Fruit fly (Drosophila melanogaster) whole organism, embryonic: ENCODE measurements around the gene CG5902.

Experiments used
- ATbp ChIP-seq: fragments of 200-800 bp; sonication (Bioruptor generic); optimal IDR thresholded peaks from 2 replicates; lab custom pipeline; 2017; ENCODE audit warnings: missing biosample characterization, mild to moderate bottlenecking, missing genetic modification characterization, missing genetic modification reagents
- Asciz ChIP-seq: fragments of 200-800 bp; sonication (Bioruptor generic); optimal IDR thresholded peaks from 2 replicates; lab custom pipeline; 2017; ENCODE audit warnings: missing biosample characterization, mild to moderate bottlenecking, missing genetic modification characterization, missing genetic modification reagents
- B-H2 ChIP-seq: fragments of 200-800 bp; sonication (Bioruptor generic); optimal IDR thresholded peaks from 2 replicates; lab custom pipeline; 2018; ENCODE audit warnings: missing biosample characterization, mild to moderate bottlenecking, missing genetic modification characterization
- Blimp-1 ChIP-seq: fragments of 200-800 bp; sonication (Bioruptor generic); optimal IDR thresholded peaks from 3 replicates; lab custom pipeline; 2018; ENCODE audit warnings: missing biosample characterization, missing genetic modification characterization, mild to moderate bottlenecking, moderate library complexity, missing genetic modification reagents
- CG10267 ChIP-seq: fragments of 200-800 bp; sonication (Bioruptor generic); optimal IDR thresholded peaks from 2 replicates; lab custom pipeline; 2018; ENCODE audit warnings: missing biosample characterization, mild to moderate bottlenecking, missing genetic modification characterization, moderate library complexity
- CG11456 ChIP-seq: fragments of 200-800 bp; sonication (Bioruptor generic); IDR thresholded peaks from 3 replicates; pipeline ENCODE4 v1.3.6; 2022; ENCODE audit warnings: missing biosample characterization, missing genetic modification characterization
- CG11695 ChIP-seq: fragments of 200-800 bp; sonication (Bioruptor generic); IDR thresholded peaks from 3 replicates; pipeline ENCODE4 v1.3.6; 2022; ENCODE audit warnings: missing biosample characterization, missing genetic modification characterization
- CG11696 ChIP-seq: fragments of 200-800 bp; sonication (Bioruptor generic); IDR thresholded peaks from 2 replicates; pipeline ENCODE4 v1.3.6; 2022; ENCODE audit warnings: missing biosample characterization, missing genetic modification characterization
- CG12071 ChIP-seq: fragments of 200-800 bp; sonication (Bioruptor generic); optimal IDR thresholded peaks from 3 replicates; lab custom pipeline; 2018; ENCODE audit warnings: missing biosample characterization, mild to moderate bottlenecking, missing genetic modification characterization
- CG13287 ChIP-seq: fragments of 200-800 bp; sonication (Bioruptor generic); IDR thresholded peaks from 2 replicates; pipeline ENCODE4 v1.3.6; 2022; ENCODE audit warnings: missing biosample characterization, missing genetic modification characterization; ENCODE audit not compliant: partially characterized antibody
- CG14860 ChIP-seq: fragments of 200-800 bp; sonication (Bioruptor generic); IDR thresholded peaks from 3 replicates; pipeline ENCODE4 v1.3.6; 2022; ENCODE audit warnings: missing biosample characterization, missing genetic modification characterization; ENCODE audit not compliant: partially characterized antibody
- CG1603 ChIP-seq: fragments of 200-800 bp; sonication (Bioruptor generic); optimal IDR thresholded peaks from 2 replicates; lab custom pipeline; 2019; ENCODE audit warnings: missing biosample characterization, mild to moderate bottlenecking, missing genetic modification characterization, moderate library complexity
- CG16863 ChIP-seq: fragments of 200-800 bp; sonication (Bioruptor generic); optimal IDR thresholded peaks from 3 replicates; lab custom pipeline; 2016; ENCODE audit warnings: missing biosample characterization, missing genetic modification characterization
- CG2120 ChIP-seq: fragments of 200-800 bp; sonication (Bioruptor generic); optimal IDR thresholded peaks from 3 replicates; lab custom pipeline; 2016; ENCODE audit warnings: missing biosample characterization, missing genetic modification characterization
- CG31224 ChIP-seq: fragments of 200-800 bp; sonication (Bioruptor generic); IDR thresholded peaks from 2 replicates; pipeline ENCODE4 v1.3.6; 2022; ENCODE audit warnings: missing biosample characterization, missing genetic modification characterization
- CG34376 ChIP-seq: fragments of 200-800 bp; sonication (Bioruptor generic); optimal IDR thresholded peaks from 2 replicates; lab custom pipeline; 2018; ENCODE audit warnings: missing biosample characterization, mild to moderate bottlenecking, missing genetic modification characterization
- CG3726 ChIP-seq: fragments of 200-800 bp; sonication (Bioruptor generic); IDR thresholded peaks from 3 replicates; pipeline ENCODE4, ENCODE4 v1.3.6; 2022; ENCODE audit warnings: missing biosample characterization, missing genetic modification characterization
- CG3995 ChIP-seq: fragments of 200-800 bp; sonication (Bioruptor generic); optimal IDR thresholded peaks from 3 replicates; lab custom pipeline; 2016; ENCODE audit warnings: missing biosample characterization, missing genetic modification characterization
- CG6854 ChIP-seq: fragments of 200-800 bp; sonication (Bioruptor generic); optimal IDR thresholded peaks from 3 replicates; lab custom pipeline; 2017; ENCODE audit warnings: missing biosample characterization, mild to moderate bottlenecking, missing genetic modification characterization
- CG9437 ChIP-seq: fragments of 200-800 bp; sonication (Bioruptor generic); optimal IDR thresholded peaks from 2 replicates; lab custom pipeline; 2018; ENCODE audit warnings: missing biosample characterization, mild to moderate bottlenecking, missing genetic modification characterization
- CG9797 ChIP-seq: fragments of 200-800 bp; sonication (Bioruptor generic); optimal IDR thresholded peaks from 3 replicates; lab custom pipeline; 2018; ENCODE audit warnings: missing biosample characterization, mild to moderate bottlenecking, missing genetic modification characterization
- D19A ChIP-seq: fragments of 200-800 bp; optimal IDR thresholded peaks from 3 replicates; lab custom pipeline; 2019; ENCODE audit warnings: missing biosample characterization, mild to moderate bottlenecking, missing genetic modification characterization, moderate library complexity
- Dfd ChIP-seq, 2 experiments: fragments of >200 bp; optimal IDR thresholded peaks; 2 replicates each; lab custom pipeline; 2017; ENCODE audit warnings: missing biosample characterization in 2 of 2, missing genetic modification characterization in 2 of 2
- Ets65A ChIP-seq: fragments of 200-800 bp; sonication (Bioruptor generic); peaks from one replicate; lab custom pipeline; 2016; ENCODE audit warnings: missing biosample characterization, missing genetic modification characterization
- HLH54F ChIP-seq: fragments of 200-800 bp; sonication (Bioruptor generic); optimal IDR thresholded peaks from 3 replicates; lab custom pipeline; 2016; ENCODE audit warnings: missing biosample characterization, missing genetic modification characterization
- Hey ChIP-seq: fragments of 200-800 bp; sonication (Bioruptor generic); optimal IDR thresholded peaks from 3 replicates; lab custom pipeline; 2018; ENCODE audit warnings: missing biosample characterization, mild to moderate bottlenecking, missing genetic modification characterization
- Jarid2 ChIP-seq: fragments of 200-800 bp; sonication (Bioruptor generic); optimal IDR thresholded peaks from 3 replicates; lab custom pipeline; 2017; ENCODE audit warnings: mild to moderate bottlenecking, missing biosample characterization, missing genetic modification reagents, missing genetic modification characterization
- Optix ChIP-seq: fragments of 200-800 bp; sonication (Bioruptor generic); IDR thresholded peaks from 3 replicates; pipeline ENCODE4 v1.3.6; 2022; ENCODE audit warnings: missing biosample characterization, missing genetic modification characterization
- Rfx ChIP-seq: fragments of 200-800 bp; sonication (Bioruptor generic); IDR thresholded peaks from 2 replicates; pipeline ENCODE4 v1.3.6; 2022; ENCODE audit warnings: missing biosample characterization, missing genetic modification characterization
- Side ChIP-seq: fragments of 200-800 bp; sonication (Bioruptor generic); optimal IDR thresholded peaks from 2 replicates; lab custom pipeline; 2016; ENCODE audit warnings: missing biosample characterization, missing genetic modification characterization
- Sin3A ChIP-seq: fragments of >200 bp; optimal IDR thresholded peaks from 2 replicates; lab custom pipeline; 2018
- TFAM ChIP-seq: fragments of 200-800 bp; sonication (Bioruptor generic); optimal IDR thresholded peaks from 2 replicates; lab custom pipeline; 2017; ENCODE audit warnings: missing biosample characterization, missing genetic modification characterization, inconsistent platforms
- bbx ChIP-seq: fragments of 200-800 bp; sonication (Bioruptor generic); IDR thresholded peaks from 2 replicates; pipeline ENCODE4 v1.3.6; 2022; ENCODE audit warnings: missing biosample characterization, missing genetic modification characterization; ENCODE audit not compliant: partially characterized antibody
- chif ChIP-seq, 2 experiments: fragments of 200-800 bp; sonication (Bioruptor generic); optimal IDR thresholded peaks; 3 replicates each; lab custom pipeline; 2016; ENCODE audit warnings: missing biosample characterization in 2 of 2, missing genetic modification characterization in 2 of 2
- chinmo ChIP-seq: fragments of 200-800 bp; sonication (Bioruptor generic); IDR thresholded peaks from 4 replicates; pipeline ENCODE4 v1.3.6; 2022; ENCODE audit warnings: missing biosample characterization, missing genetic modification characterization; ENCODE audit not compliant: partially characterized antibody
- crp ChIP-seq, 2 experiments: fragments of 200-800 bp; sonication (Bioruptor generic); optimal IDR thresholded peaks; 2 replicates in 1 of 2; 3 replicates in 1 of 2; lab custom pipeline; 2017; ENCODE audit warnings: missing biosample characterization in 2 of 2, missing genetic modification characterization in 2 of 2, mild to moderate bottlenecking in 1 of 2, moderate library complexity in 1 of 2
- da ChIP-seq: fragments of 200-800 bp; sonication (Bioruptor generic); optimal IDR thresholded peaks from 2 replicates; lab custom pipeline; 2016; ENCODE audit warnings: missing biosample characterization, missing genetic modification characterization
- ems ChIP-seq: fragments of 200-800 bp; sonication (Bioruptor generic); optimal IDR thresholded peaks from 3 replicates; lab custom pipeline; 2016; ENCODE audit warnings: missing biosample characterization, missing genetic modification characterization
- en ChIP-seq: fragments of 200-800 bp; sonication (Bioruptor generic); optimal IDR thresholded peaks from 2 replicates; lab custom pipeline; 2016; ENCODE audit warnings: missing biosample characterization, missing genetic modification characterization
- hbn ChIP-seq: fragments of 200-800 bp; sonication (Bioruptor generic); IDR thresholded peaks from 2 replicates; pipeline ENCODE4 v1.3.6; 2022; ENCODE audit warnings: missing biosample characterization, missing genetic modification characterization; ENCODE audit not compliant: partially characterized antibody
- hth ChIP-seq: fragments of >200 bp; optimal IDR thresholded peaks from 2 replicates; lab custom pipeline; 2017; ENCODE audit warnings: inconsistent platforms
- jigr1 ChIP-seq: fragments of 200-800 bp; sonication (Bioruptor generic); IDR thresholded peaks from 3 replicates; pipeline ENCODE4 v1.3.6; 2022; ENCODE audit warnings: missing biosample characterization, missing genetic modification characterization
- kay ChIP-seq: fragments of 200-800 bp; sonication (Bioruptor generic); optimal IDR thresholded peaks from 2 replicates; lab custom pipeline; 2016; ENCODE audit warnings: missing biosample characterization, missing genetic modification characterization
- ro ChIP-seq: fragments of 200-800 bp; sonication (Bioruptor generic); IDR thresholded peaks from 2 replicates; pipeline ENCODE4 v1.3.6; 2022; ENCODE audit warnings: missing biosample characterization, missing genetic modification characterization
- salm ChIP-seq: fragments of 200-800 bp; sonication (Bioruptor generic); optimal IDR thresholded peaks from 2 replicates; lab custom pipeline; 2018; ENCODE audit warnings: missing biosample characterization, mild to moderate bottlenecking, missing genetic modification characterization
- sisA ChIP-seq: fragments of 200-800 bp; sonication (Bioruptor generic); IDR thresholded peaks from 2 replicates; pipeline ENCODE4 v1.3.6; 2022; ENCODE audit warnings: missing biosample characterization, missing genetic modification characterization
- unc-4 ChIP-seq: fragments of 200-800 bp; sonication (Bioruptor generic); IDR thresholded peaks from 2 replicates; pipeline ENCODE4 v1.3.6; 2022; ENCODE audit warnings: missing biosample characterization, missing genetic modification characterization; ENCODE audit not compliant: partially characterized antibody
- vfl ChIP-seq: fragments of 200-800 bp; sonication (Bioruptor generic); optimal IDR thresholded peaks from 2 replicates; lab custom pipeline; 2016; ENCODE audit warnings: missing biosample characterization, missing genetic modification characterization
- vnd ChIP-seq: fragments of 200-800 bp; sonication (Bioruptor generic); IDR thresholded peaks from 3 replicates; pipeline ENCODE4 v1.3.6; 2022; ENCODE audit warnings: missing biosample characterization, missing genetic modification characterization; ENCODE audit not compliant: partially characterized antibody
- wor ChIP-seq: fragments of 200-800 bp; sonication (Bioruptor generic); IDR thresholded peaks from 2 replicates; pipeline ENCODE4 v1.3.6; 2022; ENCODE audit warnings: missing biosample characterization, missing genetic modification characterization
- yki ChIP-seq: fragments of >200 bp; optimal IDR thresholded peaks from 3 replicates; lab custom pipeline; 2018
- zen2 ChIP-seq: fragments of 200-800 bp; sonication (Bioruptor generic); IDR thresholded peaks from 3 replicates; pipeline ENCODE4 v1.3.6; 2022; ENCODE audit warnings: missing biosample characterization, missing genetic modification characterization; ENCODE audit not compliant: partially characterized antibody

The CG5902 gene

DNA sequence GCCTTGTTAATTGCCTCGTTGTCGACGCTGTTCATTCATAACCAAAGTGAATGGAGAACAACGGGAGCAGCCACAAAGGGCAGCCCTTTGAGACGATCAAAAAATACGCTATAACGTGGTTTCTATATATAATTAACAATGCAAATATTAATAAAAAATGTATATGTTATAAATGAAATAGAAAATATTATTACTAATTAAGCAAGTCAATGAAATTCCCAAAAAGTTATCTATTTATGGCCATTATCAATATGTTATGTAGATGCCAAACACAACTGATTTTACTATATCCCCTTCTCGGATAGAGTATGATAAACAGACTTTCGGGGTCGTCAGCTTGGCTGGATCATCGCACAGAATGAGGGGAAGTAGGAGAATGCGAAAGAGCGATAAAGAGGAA lies 17.0 kb upstream of the CG5902 start (continued):
- TF ChIP-seq chif (GFP tag; optimal IDR thresholded peaks at IDR 0.05; lab: Kevin White, UChicago) (no peak), Hey (tag; lab: Kevin White, UChicago) (no peak), zen2 (GFP tag; lab: Robert Waterston, UW) (no peak), CG9437 (GFP tag; lab: Kevin White, UChicago) (peak; percentile 35), CG14860 (GFP tag; lab: Robert Waterston, UW) (no peak), hth (no peak), salm (tag; lab: Kevin White, UChicago) (peak; percentile 23), Ets65A (GFP tag; lab: Kevin White, UChicago) (no peak), CG3995 (GFP tag; lab: Kevin White, UChicago) (no peak), Blimp-1 (GFP tag; lab: Kevin White, UChicago) (peak; percentile 55), CG13287 (no peak), Sin3A (no peak), bbx (GFP tag; lab: Robert Waterston, UW) (no peak), CG9797 (GFP tag; lab: Kevin White, UChicago) (no peak), Side (GFP tag; lab: Kevin White, UChicago) (no peak), CG6854 (GFP tag; lab: Kevin White, UChicago) (no peak), CG11696 (GFP tag; lab: Robert Waterston, UW) (no peak), CG34376 (GFP tag; lab: Kevin White, UChicago) (no peak), ro (no peak), TFAM (no peak), Jarid2 (GFP tag; lab: Kevin White, UChicago) (no peak), ATbp (peak; percentile 56), CG31224 (GFP tag; lab: Robert Waterston, UW) (peak; percentile 33; the same call in 1 of the 2 replicates), CG10267 (tag; lab: Kevin White, UChicago) (peak; percentile 21), wor (GFP tag; lab: Robert Waterston, UW) (peak; percentile 26; the same call in 1 of the 2 replicates), unc-4 (GFP tag; lab: Robert Waterston, UW) (no peak), CG12071 (GFP tag; lab: Kevin White, UChicago) (no peak), chinmo (GFP tag; lab: Robert Waterston, UW) (no peak), CG1603 (tag; lab: Kevin White, UChicago) (no peak), yki (lab: Kevin White, UChicago) (no peak), en (no peak), crp (GFP tag; optimal IDR thresholded peaks at IDR 0.05; lab: Kevin White, UChicago) (no peak), Rfx (GFP tag; lab: Robert Waterston, UW) (peak; percentile 48), jigr1 (no peak), CG2120 (GFP tag; lab: Kevin White, UChicago) (no peak), sisA (GFP tag; lab: Robert Waterston, UW) (peak; percentile 27; the same call in 1 of the 2 replicates), CG11456 (0 out of 3 replicates have a peak, but pooled peaks have one; percentile 34), CG3726 (no peak), ems (GFP tag; lab: Kevin White, UChicago) (no peak), Optix (GFP tag; lab: Robert Waterston, UW) (no peak), kay (no peak), vnd (GFP tag; lab: Robert Waterston, UW) (no peak), Asciz (GFP tag; lab: Kevin White, UChicago) (no peak), HLH54F (GFP tag; lab: Kevin White, UChicago) (no peak), CG16863 (no peak), Dfd (GFP tag; optimal IDR thresholded peaks at IDR 0.05; lab: Kevin White, UChicago) (no peak), D19A (tag; lab: Kevin White, UChicago) (peak; percentile 95), CG11695 (GFP tag; lab: Robert Waterston, UW) (peak; percentile 65; the same call in 1 of the 3 replicates), da (GFP tag; lab: Kevin White, UChicago) (no peak), B-H2 (GFP tag; lab: Kevin White, UChicago) (no peak), vfl (GFP tag; lab: Kevin White, UChicago) (no peak), hbn (GFP tag; lab: Robert Waterston, UW) (no peak)
